Fruit fly (Drosophila melanogaster) whole organism, embryonic: ENCODE measurements around the gene CG33293.

Experiments
- B-H2 ChIP-seq: fragments of 200-800 bp; sonication (Bioruptor generic); optimal IDR thresholded peaks from 2 replicates; lab custom pipeline; 2018; ENCODE audit warnings: missing biosample characterization, mild to moderate bottlenecking, missing genetic modification characterization
- CG10209 ChIP-seq: fragments of 200-800 bp; sonication (Bioruptor generic); optimal IDR thresholded peaks from 3 replicates; lab custom pipeline; 2017; ENCODE audit warnings: missing biosample characterization, mild to moderate bottlenecking, missing genetic modification characterization, missing genetic modification reagents
- CG10267 ChIP-seq: fragments of 200-800 bp; sonication (Bioruptor generic); optimal IDR thresholded peaks from 2 replicates; lab custom pipeline; 2018; ENCODE audit warnings: missing biosample characterization, mild to moderate bottlenecking, missing genetic modification characterization, moderate library complexity
- CG10959 ChIP-seq: fragments of 200-800 bp; sonication (Bioruptor generic); IDR thresholded peaks from 2 replicates; pipeline ENCODE4 v1.3.6; 2022; ENCODE audit warnings: missing biosample characterization, missing genetic modification characterization
- CG11696 ChIP-seq: fragments of 200-800 bp; sonication (Bioruptor generic); IDR thresholded peaks from 2 replicates; pipeline ENCODE4 v1.3.6; 2022; ENCODE audit warnings: missing biosample characterization, missing genetic modification characterization
- CG12219 ChIP-seq: fragments of 200-800 bp; sonication (Bioruptor generic); optimal IDR thresholded peaks from 3 replicates; lab custom pipeline; 2018; ENCODE audit warnings: missing biosample characterization, mild to moderate bottlenecking, missing genetic modification characterization
- CG12659 ChIP-seq: fragments of 200-800 bp; sonication (Bioruptor generic); optimal IDR thresholded peaks from 3 replicates; lab custom pipeline; 2017; ENCODE audit warnings: mild to moderate bottlenecking, missing biosample characterization, missing genetic modification reagents, missing genetic modification characterization
- CG14965 ChIP-seq: fragments of 200-800 bp; sonication (Bioruptor generic); optimal IDR thresholded peaks from 2 replicates; lab custom pipeline; 2016; ENCODE audit warnings: missing biosample characterization, missing genetic modification characterization, borderline replicate concordance
- CG15601 ChIP-seq: fragments of 200-800 bp; sonication (Bioruptor generic); optimal IDR thresholded peaks from 3 replicates; lab custom pipeline; 2019; ENCODE audit warnings: missing biosample characterization, mild to moderate bottlenecking, missing genetic modification characterization, moderate library complexity
- CG16815 ChIP-seq: fragments of 200-800 bp; sonication (Bioruptor generic); optimal IDR thresholded peaks from 3 replicates; lab custom pipeline; 2017; ENCODE audit warnings: missing biosample characterization, mild to moderate bottlenecking, missing genetic modification characterization
- CG17361 ChIP-seq: fragments of 200-800 bp; sonication (Bioruptor generic); IDR thresholded peaks from 3 replicates; pipeline ENCODE4 v1.3.6; 2022; ENCODE audit warnings: missing biosample characterization, missing genetic modification characterization
- CG17385 ChIP-seq: fragments of 200-800 bp; sonication (Bioruptor generic); optimal IDR thresholded peaks from 3 replicates; lab custom pipeline; 2018; ENCODE audit warnings: missing biosample characterization, mild to moderate bottlenecking, missing genetic modification characterization
- CG17829 ChIP-seq: fragments of 200-800 bp; optimal IDR thresholded peaks from 2 replicates; lab custom pipeline; 2019; ENCODE audit warnings: missing biosample characterization, mild to moderate bottlenecking, missing genetic modification characterization, moderate library complexity
- CG18262 ChIP-seq: fragments of 200-800 bp; optimal IDR thresholded peaks from 3 replicates; lab custom pipeline; 2019; ENCODE audit warnings: missing biosample characterization, mild to moderate bottlenecking, missing genetic modification characterization, moderate library complexity
- CG18476 ChIP-seq: fragments of 200-800 bp; sonication (Bioruptor generic); optimal IDR thresholded peaks from 2 replicates; lab custom pipeline; 2016; ENCODE audit warnings: missing biosample characterization, mild to moderate bottlenecking, missing genetic modification characterization
- CG18764 ChIP-seq: fragments of 200-800 bp; sonication (Bioruptor generic); optimal IDR thresholded peaks from 3 replicates; lab custom pipeline; 2016; ENCODE audit warnings: missing biosample characterization, missing genetic modification characterization
- CG30020 ChIP-seq: fragments of 200-800 bp; optimal IDR thresholded peaks from 2 replicates; lab custom pipeline; 2019; ENCODE audit warnings: missing biosample characterization, mild to moderate bottlenecking, missing genetic modification characterization, moderate library complexity
- CG4854 ChIP-seq: fragments of 200-800 bp; sonication (Bioruptor generic); optimal IDR thresholded peaks from 2 replicates; lab custom pipeline; 2016; ENCODE audit warnings: missing biosample characterization, missing genetic modification characterization, inconsistent platforms
- CG6254 ChIP-seq: fragments of 200-800 bp; sonication (Bioruptor generic); optimal IDR thresholded peaks from 3 replicates; lab custom pipeline; 2017; ENCODE audit warnings: mild to moderate bottlenecking, missing biosample characterization, missing genetic modification reagents, missing genetic modification characterization
- CG7556 ChIP-seq: fragments of 200-800 bp; sonication (Bioruptor generic); optimal IDR thresholded peaks from 2 replicates; lab custom pipeline; 2017; ENCODE audit warnings: missing biosample characterization, mild to moderate bottlenecking, missing genetic modification characterization
- CG7786 ChIP-seq: fragments of 200-800 bp; sonication (Bioruptor generic); optimal IDR thresholded peaks from 2 replicates; lab custom pipeline; 2016; ENCODE audit warnings: missing biosample characterization, missing genetic modification characterization
- CG7928 ChIP-seq: fragments of 200-800 bp; sonication (Bioruptor generic); optimal IDR thresholded peaks from 2 replicates; lab custom pipeline; 2017; ENCODE audit warnings: missing biosample characterization, mild to moderate bottlenecking, missing genetic modification characterization
- CG9932 ChIP-seq: fragments of 200-800 bp; sonication (Bioruptor generic); IDR thresholded peaks from 2 replicates; pipeline ENCODE4 v1.3.6; 2022; ENCODE audit warnings: missing biosample characterization, missing genetic modification characterization
- E2f2 ChIP-seq: fragments of 200-800 bp; sonication (Bioruptor generic); IDR thresholded peaks from 2 replicates; pipeline ENCODE4 v1.3.6; 2022; ENCODE audit warnings: missing biosample characterization, missing genetic modification characterization
- HHEX ChIP-seq: fragments of 200-800 bp; sonication (Bioruptor generic); optimal IDR thresholded peaks from 3 replicates; lab custom pipeline; 2017; ENCODE audit warnings: missing biosample characterization, mild to moderate bottlenecking, missing genetic modification characterization, missing genetic modification reagents
- HmgZ ChIP-seq: fragments of 200-800 bp; sonication (Bioruptor generic); optimal IDR thresholded peaks from 2 replicates; lab custom pipeline; 2018; ENCODE audit warnings: missing biosample characterization, mild to moderate bottlenecking, missing genetic modification characterization
- Mes4 ChIP-seq: fragments of 200-800 bp; sonication (Bioruptor generic); optimal IDR thresholded peaks from 2 replicates; lab custom pipeline; 2016; ENCODE audit warnings: missing biosample characterization, missing genetic modification characterization
- NFAT ChIP-seq: fragments of 200-800 bp; sonication (Bioruptor generic); IDR thresholded peaks from 2 replicates; pipeline ENCODE4 v1.3.6; 2022; ENCODE audit warnings: missing biosample characterization, missing genetic modification characterization
- PHDP ChIP-seq: fragments of 200-800 bp; sonication (Bioruptor generic); optimal IDR thresholded peaks from 3 replicates; lab custom pipeline; 2018; ENCODE audit warnings: missing biosample characterization, mild to moderate bottlenecking, missing genetic modification characterization, moderate library complexity
- al ChIP-seq: fragments of 200-800 bp; sonication (Bioruptor generic); IDR thresholded peaks from 2 replicates; pipeline ENCODE4 v1.3.6; 2022; ENCODE audit warnings: missing biosample characterization, missing genetic modification characterization
- ap ChIP-seq: fragments of 200-800 bp; sonication (Bioruptor generic); IDR thresholded peaks from 2 replicates; pipeline ENCODE4 v1.3.6; 2022; ENCODE audit warnings: missing biosample characterization, missing genetic modification characterization
- chn ChIP-seq: fragments of 200-800 bp; sonication (Bioruptor generic); optimal IDR thresholded peaks from 2 replicates; lab custom pipeline; 2016; ENCODE audit warnings: missing biosample characterization, missing genetic modification characterization
- corto ChIP-seq: fragments of 200-800 bp; sonication (Bioruptor generic); optimal IDR thresholded peaks from 2 replicates; lab custom pipeline; 2016; ENCODE audit warnings: missing biosample characterization, mild to moderate bottlenecking, missing genetic modification characterization, moderate library complexity
- eyg ChIP-seq: fragments of 200-800 bp; sonication (Bioruptor generic); optimal IDR thresholded peaks from 3 replicates; lab custom pipeline; 2016; ENCODE audit warnings: missing biosample characterization, missing genetic modification characterization
- h ChIP-seq: fragments of >200 bp; optimal IDR thresholded peaks from 2 replicates; lab custom pipeline; 2017
- her ChIP-seq: fragments of 200-800 bp; sonication (Bioruptor generic); optimal IDR thresholded peaks from 2 replicates; lab custom pipeline; 2016; ENCODE audit warnings: missing biosample characterization, missing genetic modification characterization
- insv ChIP-seq, 2 experiments: fragments of 200-800 bp; sonication (Bioruptor generic); optimal IDR thresholded peaks; 3 replicates each; lab custom pipeline; 2016 to 2018; ENCODE audit warnings: missing biosample characterization in 2 of 2, missing genetic modification characterization in 2 of 2
- lbe ChIP-seq: fragments of 200-800 bp; sonication (Bioruptor generic); optimal IDR thresholded peaks from 2 replicates; lab custom pipeline; 2016; ENCODE audit warnings: missing biosample characterization, mild to moderate bottlenecking, missing genetic modification characterization
- nmo ChIP-seq: fragments of 200-800 bp; sonication (Bioruptor generic); optimal IDR thresholded peaks from 2 replicates; lab custom pipeline; 2018; ENCODE audit warnings: missing biosample characterization, mild to moderate bottlenecking, missing genetic modification characterization, moderate library complexity
- pfk ChIP-seq: fragments of 200-800 bp; sonication (Bioruptor generic); optimal IDR thresholded peaks from 2 replicates; lab custom pipeline; 2018; ENCODE audit warnings: missing biosample characterization, mild to moderate bottlenecking, missing genetic modification characterization, moderate library complexity
- pum ChIP-seq: fragments of 200-800 bp; sonication (Bioruptor generic); optimal IDR thresholded peaks from 2 replicates; lab custom pipeline; 2016; ENCODE audit warnings: missing biosample characterization, missing genetic modification characterization
- repo ChIP-seq: fragments of 200-800 bp; sonication (Bioruptor generic); optimal IDR thresholded peaks from 2 replicates; lab custom pipeline; 2016; ENCODE audit warnings: missing biosample characterization, missing genetic modification characterization
- scrt ChIP-seq: fragments of 200-800 bp; sonication (Bioruptor generic); optimal IDR thresholded peaks from 2 replicates; lab custom pipeline; 2018; ENCODE audit warnings: missing biosample characterization, mild to moderate bottlenecking, missing genetic modification characterization, moderate library complexity
- shn ChIP-seq: fragments of 200-800 bp; sonication (Bioruptor generic); optimal IDR thresholded peaks from 3 replicates; lab custom pipeline; 2016; ENCODE audit warnings: missing biosample characterization, missing genetic modification characterization
- tll ChIP-seq, 2 experiments: fragments of 200-800 bp in 1 of 2; fragments of >200 bp in 1 of 2; sonication (Bioruptor generic) in 1 of 2; optimal IDR thresholded peaks; 2 replicates each; lab custom pipeline; 2017 to 2019; ENCODE audit warnings: missing biosample characterization in 2 of 2, missing genetic modification characterization in 2 of 2, mild to moderate bottlenecking in 1 of 2, moderate library complexity in 1 of 2
- trem ChIP-seq: fragments of 200-800 bp; optimal IDR thresholded peaks from 3 replicates; lab custom pipeline; 2019; ENCODE audit warnings: missing biosample characterization, mild to moderate bottlenecking, missing genetic modification characterization, moderate library complexity
- trh ChIP-seq: fragments of 200-800 bp; sonication (Bioruptor generic); optimal IDR thresholded peaks from 2 replicates; lab custom pipeline; 2016; ENCODE audit warnings: missing biosample characterization, missing genetic modification characterization
- zen2 ChIP-seq: fragments of 200-800 bp; sonication (Bioruptor generic); IDR thresholded peaks from 3 replicates; pipeline ENCODE4 v1.3.6; 2022; ENCODE audit warnings: missing biosample characterization, missing genetic modification characterization; ENCODE audit not compliant: partially characterized antibody

Gene CG33293

dm6 chr3R:5256462-5257146, 16.1 kb upstream of the CG33293 start, which contains the start of the genes Enoph and Hph (continued):
- peak; percentile 70 for TF ChIP-seq corto (GFP tag; lab: Kevin White, UChicago)
- TF ChIP-seq al (GFP tag; lab: Robert Waterston, UW) = peak; percentile 57
- peak; percentile 51 for TF ChIP-seq CG30020 (tag; lab: Kevin White, UChicago)
- peak; percentile 49 for TF ChIP-seq HmgZ (tag; lab: Kevin White, UChicago)
- peak; percentile 34 for TF ChIP-seq pum (GFP tag; lab: Kevin White, UChicago)
- TF ChIP-seq CG14965 (GFP tag; lab: Kevin White, UChicago) = no peak
- TF ChIP-seq chn (GFP tag; lab: Kevin White, UChicago) = peak; percentile 11
- no peak for TF ChIP-seq pfk (GFP tag; lab: Kevin White, UChicago)
- TF ChIP-seq PHDP = peak; percentile 58
- peak; percentile 67 for TF ChIP-seq CG18262 (tag; lab: Kevin White, UChicago)
- peak; percentile 82 for TF ChIP-seq CG9932
- TF ChIP-seq CG17385 (GFP tag; lab: Kevin White, UChicago) = peak; percentile 46
- TF ChIP-seq CG7928 (GFP tag; lab: Kevin White, UChicago) = peak; percentile 13
- peak; percentile 57 for TF ChIP-seq B-H2 (GFP tag; lab: Kevin White, UChicago)
- TF ChIP-seq repo (GFP tag; lab: Kevin White, UChicago) = peak; percentile 22
- peak; percentile 38; the same call in 1 of the 2 replicates for TF ChIP-seq NFAT (GFP tag; lab: Robert Waterston, UW)
- TF ChIP-seq CG10959 (GFP tag; lab: Robert Waterston, UW) = no peak
- peak; percentile 36 for TF ChIP-seq her (GFP tag; lab: Kevin White, UChicago)
- peak; percentile 22 for TF ChIP-seq CG16815 (GFP tag; lab: Kevin White, UChicago)
- peak in 1 of 2 experiments; percentile 30 for TF ChIP-seq insv (GFP tag; optimal IDR thresholded peaks at IDR 0.05; lab: Kevin White, UChicago)
- peak; percentile 48 for TF ChIP-seq HHEX (GFP tag; lab: Kevin White, UChicago)
- peak; percentile 33 for TF ChIP-seq trh (GFP tag; lab: Kevin White, UChicago)
- TF ChIP-seq h (lab: Kevin White, UChicago) = no peak
- TF ChIP-seq nmo (GFP tag; lab: Kevin White, UChicago) = peak; percentile 82
- peak; percentile 51 for TF ChIP-seq CG7786
- TF ChIP-seq CG7556 (GFP tag; lab: Kevin White, UChicago) = peak; percentile 58
- TF ChIP-seq CG12659 (GFP tag; lab: Kevin White, UChicago) = peak; percentile 85
- peak; percentile 86 for TF ChIP-seq CG17361 (GFP tag; lab: Robert Waterston, UW)
- TF ChIP-seq CG10267 (tag; lab: Kevin White, UChicago) = peak; percentile 90
- TF ChIP-seq CG18764 (GFP tag; lab: Kevin White, UChicago) = peak; percentile 18
- peak; percentile 47; the same call in 1 of the 2 replicates for TF ChIP-seq ap (GFP tag; lab: Robert Waterston, UW)
- TF ChIP-seq CG15601 (tag; lab: Kevin White, UChicago) = peak; percentile 57
- TF ChIP-seq Mes4 (GFP tag; lab: Kevin White, UChicago) = peak; percentile 15
- TF ChIP-seq CG12219 (GFP tag; lab: Kevin White, UChicago) = no peak
- peak; percentile 52; the same call in 1 of the 2 replicates for TF ChIP-seq E2f2 (GFP tag; lab: Robert Waterston, UW)
- no peak for TF ChIP-seq tll (GFP tag; optimal IDR thresholded peaks at IDR 0.05; lab: Kevin White, UChicago)
- TF ChIP-seq lbe (GFP tag; lab: Kevin White, UChicago) = peak; percentile 44
- TF ChIP-seq eyg = no peak
- peak; percentile 24 for TF ChIP-seq CG18476
- peak; percentile 67 for TF ChIP-seq CG10209 (GFP tag; lab: Kevin White, UChicago)
- no peak for TF ChIP-seq CG11696 (GFP tag; lab: Robert Waterston, UW)
- TF ChIP-seq CG6254 (GFP tag; lab: Kevin White, UChicago) = peak; percentile 32
- TF ChIP-seq trem (tag; lab: Kevin White, UChicago) = peak; percentile 71
- peak; percentile 64 for TF ChIP-seq scrt (GFP tag; lab: Kevin White, UChicago)
- TF ChIP-seq CG17829 (tag; lab: Kevin White, UChicago) = peak; percentile 75
- TF ChIP-seq shn = peak; percentile 13
- peak; percentile 39; the same call in 1 of the 3 replicates for TF ChIP-seq zen2 (GFP tag; lab: Robert Waterston, UW)
- TF ChIP-seq CG4854 (GFP tag; lab: Kevin White, UChicago) = no peak
